Fruit fly (Drosophila melanogaster): ENCODE results near the gene nej.

Gene nej

dm6 chrX:9650757-9651594 lies 35.9 kb downstream of the nej start (continued):
- TF ChIP-seq CG10565 (GFP tag; optimal IDR thresholded peaks at IDR 0.05) (peak; percentile 66), sob (GFP tag; IDR thresholded peaks at IDR 0.05) (peak; percentile 94), exex (tag; optimal IDR thresholded peaks at IDR 0.05) (peak; percentile 17), CG12219 (GFP tag; optimal IDR thresholded peaks at IDR 0.05) (peak; percentile 94), z (GFP tag; IDR thresholded peaks at IDR 0.05) (peak; percentile 72; the same call in 1 of the 3 replicates), CG31441 (GFP tag; IDR thresholded peaks at IDR 0.05) (peak; percentile 93), CG11093 (GFP tag; IDR thresholded peaks at IDR 0.05) (peak; percentile 89), GATAe (GFP tag; conservative IDR thresholded peaks at IDR 0.05) (peak; percentile 62; the same call in 1 of the 2 replicates), CG10147 (GFP tag; optimal IDR thresholded peaks at IDR 0.05) (peak; percentile 67), CG13123 (GFP tag; optimal IDR thresholded peaks at IDR 0.05) (peak; percentile 90), D (optimal IDR thresholded peaks at IDR 0.05) (no peak), D (GFP tag; optimal IDR thresholded peaks at IDR 0.05) (peak; percentile 94), CG32767 (GFP tag; IDR thresholded peaks at IDR 0.05) (peak; percentile 94), CG10431 (GFP tag; optimal IDR thresholded peaks at IDR 0.05) (peak; percentile 72), CG7357 (GFP tag; IDR thresholded peaks at IDR 0.05) (peak; percentile 86), CG42726 (GFP tag; IDR thresholded peaks at IDR 0.05; ENCODE audit: partially characterized antibody) (no peak), Hr3 (GFP tag; optimal IDR thresholded peaks at IDR 0.05) (peak; percentile 90), Pdp1 (GFP tag; optimal IDR thresholded peaks at IDR 0.05) (peak; percentile 91 to 92), CG30431 (GFP tag; optimal IDR thresholded peaks at IDR 0.05) (peak; percentile 92), CG6683 (GFP tag; optimal IDR thresholded peaks at IDR 0.05) (peak; percentile 83), gsb-n (tag; optimal IDR thresholded peaks at IDR 0.05) (peak; percentile 94), eyg (GFP tag; optimal IDR thresholded peaks at IDR 0.05) (peak; percentile 84), Ravus (GFP tag; IDR thresholded peaks at IDR 0.05) (peak; percentile 85), CG15696 (tag; optimal IDR thresholded peaks at IDR 0.05) (peak; percentile 78), cato (GFP tag; optimal IDR thresholded peaks at IDR 0.05; ENCODE audit: borderline replicate concordance) (peak; percentile 90), sd (tag; optimal IDR thresholded peaks at IDR 0.05) (peak; percentile 70), TFAM (GFP tag; optimal IDR thresholded peaks at IDR 0.05) (peak; percentile 78), chinmo (GFP tag; IDR thresholded peaks at IDR 0.05; ENCODE audit: partially characterized antibody) (no peak), CG31365 (tag; optimal IDR thresholded peaks at IDR 0.05) (peak; percentile 78), prd (optimal IDR thresholded peaks at IDR 0.05) (no peak), prd (GFP tag; IDR thresholded peaks at IDR 0.05) (peak; percentile 95), CG16815 (GFP tag; optimal IDR thresholded peaks at IDR 0.05) (peak; percentile 92), CG5180 (GFP tag; optimal IDR thresholded peaks at IDR 0.05) (peak; percentile 79), Atf3 (GFP tag; optimal IDR thresholded peaks at IDR 0.05) (peak; percentile 95), dpn (GFP tag; optimal IDR thresholded peaks at IDR 0.05) (peak; percentile 93 to 95), Ada2b (GFP tag; IDR thresholded peaks at IDR 0.05) (peak; percentile 94), bigmax (GFP tag; optimal IDR thresholded peaks at IDR 0.05) (no peak), unc-4 (GFP tag; IDR thresholded peaks at IDR 0.05; ENCODE audit: partially characterized antibody) (no peak), Hsf (GFP tag; optimal IDR thresholded peaks at IDR 0.05) (peak; percentile 94), fru (optimal IDR thresholded peaks at IDR 0.05) (no peak), Bgb (GFP tag; IDR thresholded peaks at IDR 0.05; ENCODE audit: partially characterized antibody) (no peak), oc (tag; optimal IDR thresholded peaks at IDR 0.05) (peak; percentile 95), CG18262 (tag; optimal IDR thresholded peaks at IDR 0.05) (peak; percentile 96), mld (GFP tag; IDR thresholded peaks at IDR 0.05; ENCODE audit: partially characterized antibody) (0 out of 3 replicates have a peak, but pooled peaks have one; percentile 14), cas (GFP tag; IDR thresholded peaks at IDR 0.05) (peak; percentile 66), CG3065 (GFP tag; optimal IDR thresholded peaks at IDR 0.05) (peak; percentile 94), CG5953 (GFP tag; IDR thresholded peaks at IDR 0.05) (peak; percentile 95), CG13775 (GFP tag; optimal IDR thresholded peaks at IDR 0.05) (peak; percentile 90), fd96Cb (tag; optimal IDR thresholded peaks at IDR 0.05) (peak; percentile 95)

Measured in whole organism, embryonic.